Worm (Caenorhabditis elegans) whole organism, early embryonic: ENCODE results near the gene fbxa-196.

Experiments
- B0310.2 ChIP-seq: sonication (generic microtip); optimal IDR thresholded peaks from 2 replicates; lab custom pipeline; 2016; ENCODE audit warnings: mild to moderate bottlenecking, missing genetic modification characterization, missing compliant biosample characterization
- ama-1 ChIP-seq: fragments of 150-350 bp; optimal IDR thresholded peaks from 2 replicates; lab custom pipeline; 2014
- ceh-13 ChIP-seq: fragments of 200-800 bp; sonication (Bioruptor generic); optimal IDR thresholded peaks from 2 replicates; lab custom pipeline; 2018; ENCODE audit warnings: mild to moderate bottlenecking, missing genetic modification characterization, missing compliant biosample characterization
- ceh-36 ChIP-seq: sonication (generic microtip); optimal IDR thresholded peaks from 2 replicates; lab custom pipeline; 2016; ENCODE audit warnings: missing genetic modification characterization, inconsistent platforms, missing compliant biosample characterization
- ets-7 ChIP-seq: sonication (generic microtip); optimal IDR thresholded peaks from 2 replicates; lab custom pipeline; 2016; ENCODE audit warnings: missing genotype, missing genetic modification characterization, missing compliant biosample characterization
- flt-1 ChIP-seq: fragments of 200-800 bp; sonication (Bioruptor generic); IDR thresholded peaks from 2 replicates; pipeline ENCODE4 v1.3.6; 2022; ENCODE audit warnings: missing genetic modification characterization, missing compliant biosample characterization
- hmbx-1 ChIP-seq: sonication (generic microtip); optimal IDR thresholded peaks from 2 replicates; lab custom pipeline; 2016; ENCODE audit warnings: mild to moderate bottlenecking, missing genetic modification characterization, missing compliant biosample characterization
- hnd-1 ChIP-seq: sonication (generic microtip); optimal IDR thresholded peaks from 2 replicates; lab custom pipeline; 2016; ENCODE audit warnings: missing genetic modification characterization, missing compliant biosample characterization
- pes-1 ChIP-seq: fragments of 200-800 bp; sonication (Bioruptor generic); IDR thresholded peaks from 2 replicates; pipeline ENCODE4 v1.3.6; 2022; ENCODE audit warnings: missing genetic modification reagents, missing genetic modification characterization, missing compliant biosample characterization
- sea-1 ChIP-seq: fragments of 200-800 bp; sonication (Bioruptor generic); conservative IDR thresholded peaks from 2 replicates; pipeline ENCODE4 v1.3.6; 2022; ENCODE audit warnings: missing genetic modification characterization, missing compliant biosample characterization
- tbx-11 ChIP-seq: fragments of 200-800 bp; sonication (Bioruptor generic); IDR thresholded peaks from 2 replicates; pipeline ENCODE4 v1.3.6; 2022; ENCODE audit warnings: missing genetic modification characterization, missing compliant biosample characterization
- tbx-37 ChIP-seq: fragments of 200-800 bp; sonication (Bioruptor generic); conservative IDR thresholded peaks from 2 replicates; pipeline ENCODE4 v1.3.6; 2022; ENCODE audit warnings: missing genetic modification reagents, missing genetic modification characterization, missing compliant biosample characterization
- tra-4 ChIP-seq: sonication (generic microtip); optimal IDR thresholded peaks from 2 replicates; lab custom pipeline; 2017; ENCODE audit warnings: missing genetic modification characterization, missing compliant biosample characterization

ce11 chrV:6485109-6485508 lies 36.7 kb downstream of the fbxa-196 start:
- TF ChIP-seq hmbx-1 (no peak), ama-1 (no peak), tbx-11 (no peak), tbx-37 (GFP tag; lab: Robert Waterston, UW) (no peak), hnd-1 (tag; lab: Kevin White, UChicago) (no peak), ceh-36 (tag; lab: Kevin White, UChicago) (no peak), ets-7 (no peak), ceh-13 (GFP tag; lab: Kevin White, UChicago) (no peak), pes-1 (GFP tag; lab: Robert Waterston, UW) (no peak), tra-4 (tag; lab: Kevin White, UChicago) (no peak), flt-1 (GFP tag; lab: Robert Waterston, UW) (no peak), sea-1 (GFP tag; lab: Robert Waterston, UW) (no peak), B0310.2 (tag; lab: Kevin White, UChicago) (no peak)
